Worm (Caenorhabditis elegans) whole organism, L4/young adult: ENCODE measurements around the gene sds-22.

Source experiments
- W03F9.2 ChIP-seq: fragments of 150-350 bp; optimal IDR thresholded peaks from 2 replicates; lab custom pipeline; 2014; ENCODE audit warnings: missing biosample characterization, missing genetic modification characterization
- dao-5 ChIP-seq: sonication (generic microtip); optimal IDR thresholded peaks from 2 replicates; lab custom pipeline; 2016; ENCODE audit warnings: missing genotype, missing genetic modification characterization, moderate library complexity, missing compliant biosample characterization
- him-1 ChIP-seq: sonication (generic microtip); optimal IDR thresholded peaks from 2 replicates; lab custom pipeline; 2016; ENCODE audit warnings: missing genotype, missing genetic modification reagents, missing genetic modification characterization, missing compliant biosample characterization

DNA sequence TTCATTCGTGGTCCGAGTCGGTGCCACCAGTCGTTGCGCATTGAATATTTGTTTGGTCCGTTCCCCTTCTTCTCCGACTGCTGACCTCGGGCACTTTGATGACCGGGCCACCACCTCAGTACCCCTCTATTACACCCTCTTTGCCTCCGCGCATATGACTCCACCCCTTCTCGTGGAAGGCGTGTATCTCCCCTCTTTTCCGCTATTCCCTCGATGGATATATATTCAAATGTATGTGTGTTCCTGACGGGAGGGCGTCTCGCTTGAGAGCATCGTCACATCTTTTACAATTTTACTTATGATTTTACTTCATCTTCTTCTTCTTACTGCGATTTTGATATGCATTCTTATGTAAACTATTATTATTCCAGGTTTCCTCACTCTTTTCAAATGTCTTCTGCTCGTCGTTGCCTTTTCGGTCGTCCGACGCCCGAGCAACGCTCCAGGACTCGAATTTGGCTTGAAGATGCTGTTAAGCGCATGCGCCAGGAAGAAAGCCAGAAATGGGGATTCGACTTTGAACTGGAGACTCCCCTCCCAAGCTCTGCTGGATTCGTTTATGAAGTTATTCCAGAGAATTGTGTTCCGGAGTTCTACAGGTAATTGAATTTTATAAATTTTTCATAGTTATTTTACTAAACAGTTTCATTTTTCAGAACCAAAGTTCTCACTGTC lies 47.2 kb upstream of the sds-22 start, which contains the start of gene cki-1:
- TF ChIP-seq dao-5 (no peak), W03F9.2 (tag; lab: Kevin White, UChicago) (no peak), him-1 (tag; lab: Kevin White, UChicago) (no peak)
